Worm (Caenorhabditis elegans) whole organism, dauer: Measurements from ENCODE around the gene set-19.

Source experiments
- unc-62 ChIP-seq: sonication (generic microtip); optimal IDR thresholded peaks from 2 replicates; lab custom pipeline; 2017; ENCODE audit warnings: missing biosample characterization, missing genetic modification reagents, missing genetic modification characterization

set-19 gene

DNA sequence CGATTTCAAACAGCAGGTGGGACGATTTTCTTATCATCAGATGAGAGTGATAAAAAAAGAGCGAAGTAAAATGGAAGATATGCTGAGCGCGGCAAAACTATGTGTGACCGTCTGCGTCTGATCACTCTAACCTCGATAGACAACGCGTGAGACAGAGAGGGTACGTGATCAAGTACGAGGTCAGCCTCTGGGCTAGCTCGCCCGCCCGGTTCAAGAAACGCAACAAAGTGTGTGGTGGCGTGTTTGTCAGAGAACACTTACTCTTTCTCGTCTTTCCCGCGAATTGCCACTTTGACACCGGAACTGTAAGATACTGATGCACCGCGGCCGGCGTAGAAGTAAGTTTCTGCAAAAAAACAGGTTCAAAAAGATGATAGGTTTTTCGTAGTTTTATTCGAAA is 16.2 kb upstream of the set-19 start:
- TF ChIP-seq unc-62 (GFP tag; lab: Kevin White, UChicago) = no peak

- no peak for TF ChIP-seq unc-62 (GFP tag; lab: Kevin White, UChicago)
Measured at ce11 chrX:5695416-5695815, 15.4 kb upstream of the set-19 start.

DNA sequence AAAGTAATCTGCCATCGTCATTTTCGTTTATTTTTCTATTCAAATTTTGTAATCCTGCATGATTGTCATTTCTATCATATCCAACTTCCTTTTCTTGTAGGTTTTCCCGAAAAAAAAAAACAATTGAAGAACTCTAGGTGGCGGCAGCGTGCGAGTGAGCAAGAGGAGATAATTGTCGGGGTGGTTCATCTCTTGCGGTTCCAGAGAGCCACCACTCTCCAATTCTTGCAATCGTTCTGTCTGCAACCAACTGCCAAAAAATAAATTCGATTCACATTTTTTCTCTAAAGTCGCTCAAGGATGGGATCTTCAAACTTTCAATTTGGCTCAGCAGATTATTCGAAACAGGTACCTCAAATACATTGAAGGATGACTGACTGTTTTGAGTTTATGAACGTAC is 12.1 kb upstream of the set-19 start, which contains the start of gene W01C8.1:
TSS of gene W01C8.1 (plus strand) at position 301 of the 400 bp plus-strand sequence.
- TF ChIP-seq unc-62 (GFP tag; lab: Kevin White, UChicago) = no peak

ce11 chrX:5689077-5689476 is 9.1 kb upstream of the set-19 start:
- TF ChIP-seq unc-62 (GFP tag; lab: Kevin White, UChicago) = no peak

DNA sequence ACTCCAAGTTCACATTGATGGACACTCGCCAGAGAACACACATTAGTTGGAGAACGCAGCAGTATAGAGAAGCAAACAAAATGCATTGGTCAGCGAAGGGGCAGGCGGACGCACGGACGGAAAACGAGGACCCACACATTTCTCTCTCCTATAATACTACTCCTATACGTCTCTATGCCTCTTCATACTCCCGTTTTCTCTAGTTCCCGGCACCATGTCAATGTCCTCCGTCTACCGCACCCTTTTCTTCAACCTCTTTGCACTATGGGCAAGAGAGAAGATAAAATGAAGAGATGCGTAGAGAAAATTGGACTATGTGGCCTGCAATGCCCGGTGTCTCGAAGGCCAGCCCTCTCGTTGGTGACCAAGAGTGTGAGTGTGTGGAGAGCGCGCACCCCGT is 6.0 kb upstream of the set-19 start, which contains the start of gene set-20:
TSS of gene set-20 (minus strand) at position 94 of the 400 bp plus-strand sequence.
- no peak for TF ChIP-seq unc-62 (GFP tag; lab: Kevin White, UChicago)

DNA sequence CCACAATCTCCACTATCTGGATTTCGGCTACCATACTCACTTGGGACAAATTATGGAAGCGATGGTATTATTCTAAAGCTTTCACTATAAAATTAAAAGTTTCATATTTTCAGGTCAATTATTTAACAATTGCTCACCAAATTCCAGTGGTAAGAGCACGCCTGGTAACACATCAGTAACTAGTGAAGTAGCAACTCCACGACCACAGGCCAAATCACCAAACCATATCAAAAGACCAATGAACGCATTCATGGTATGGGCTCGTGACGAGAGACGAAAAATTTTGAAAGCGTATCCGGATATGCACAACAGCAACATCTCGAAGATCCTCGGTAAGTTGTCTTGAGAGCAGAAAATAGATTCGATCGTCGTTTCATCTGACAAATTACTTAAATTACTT is 7.4 kb downstream of the set-19 start:
- no peak for TF ChIP-seq unc-62 (GFP tag; lab: Kevin White, UChicago)

DNA sequence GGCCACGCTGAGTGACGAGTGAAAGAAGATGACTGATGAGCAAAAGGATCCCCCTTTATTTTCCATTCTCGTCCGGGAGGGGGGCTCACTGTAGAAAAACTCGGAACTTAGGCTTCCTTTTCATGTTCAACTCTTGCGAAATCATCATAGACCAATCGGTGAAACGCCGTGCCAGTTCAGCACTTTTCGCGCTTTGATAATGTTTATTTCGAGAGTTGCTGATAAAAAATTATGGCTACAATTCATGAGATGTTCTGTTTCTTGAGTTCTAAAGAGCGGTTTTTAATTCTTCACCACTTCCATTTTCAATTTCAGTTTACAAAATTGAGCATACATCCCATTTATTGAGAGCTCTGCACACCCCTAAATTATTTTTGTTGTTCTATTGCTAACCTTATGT is 9.2 kb downstream of the set-19 start:
- no peak for TF ChIP-seq unc-62 (GFP tag; lab: Kevin White, UChicago)

ce11 chrX:5669733-5670132 is 10.3 kb downstream of the set-19 start:
- TF ChIP-seq unc-62 (GFP tag; lab: Kevin White, UChicago) = no peak

DNA sequence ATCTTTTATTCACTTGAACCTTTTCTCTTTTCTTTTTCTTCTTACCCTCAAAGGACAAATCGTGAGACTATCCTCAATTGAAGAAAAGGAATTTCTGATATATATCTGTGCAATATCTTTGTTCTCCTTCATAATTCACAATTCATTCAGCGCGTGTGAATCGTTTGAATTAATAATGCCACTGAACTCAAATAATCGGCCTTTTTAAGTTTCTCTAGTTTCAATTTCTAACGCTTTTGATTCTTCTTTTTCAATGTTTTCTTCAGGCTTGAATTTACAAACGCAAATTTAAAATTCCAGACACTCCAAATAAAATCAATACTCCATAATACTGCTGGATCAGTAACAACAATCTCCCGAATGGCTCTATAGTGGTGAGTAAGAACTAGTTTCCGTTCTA is 16.5 kb downstream of the set-19 start, which contains the start of gene egl-13:
TSS of gene egl-13 (plus strand) at position 301 of the 400 bp plus-strand sequence.
- no peak for TF ChIP-seq unc-62 (GFP tag; lab: Kevin White, UChicago)

- TF ChIP-seq unc-62 (GFP tag; lab: Kevin White, UChicago) = no peak
Measured at ce11 chrX:5661179-5661578, 18.8 kb downstream of the set-19 start.

DNA sequence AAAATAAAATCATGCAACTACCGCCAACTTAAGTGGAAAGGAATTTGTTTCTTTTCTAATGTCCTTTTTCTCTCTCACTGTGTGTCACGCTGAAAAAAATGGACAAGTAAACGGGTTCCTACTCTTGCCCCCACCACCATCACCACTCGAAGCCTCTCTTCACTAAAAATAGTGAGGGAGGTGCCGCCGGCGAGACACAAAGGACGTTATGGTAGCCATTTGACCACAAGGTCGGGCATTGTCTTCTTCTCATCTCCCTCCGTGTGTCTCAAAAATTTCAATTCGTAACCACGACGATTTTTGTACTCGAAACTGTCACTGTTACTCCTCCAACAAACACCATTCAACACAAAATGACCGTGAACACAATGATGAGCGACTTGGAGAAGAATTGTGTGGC is 20.4 kb downstream of the set-19 start, which contains the start of gene T22B7.22:
TSS of gene T22B7.22 (plus strand) at position 354 of the 400 bp plus-strand sequence.
- TF ChIP-seq unc-62 (GFP tag; lab: Kevin White, UChicago) = no peak

ce11 chrX:5655601-5656000 is 24.4 kb downstream of the set-19 start:
- TF ChIP-seq unc-62 (GFP tag; lab: Kevin White, UChicago) = no peak

- TF ChIP-seq unc-62 (GFP tag; lab: Kevin White, UChicago) = no peak
Measured at ce11 chrX:5653813-5654212, 26.2 kb downstream of the set-19 start, which contains the start of gene T22B7.7. Gene T22B7.7 (minus strand): TSS chrX:5654074.

ce11 chrX:5647884-5648283 is 32.1 kb downstream of the set-19 start, which contains the start of gene srv-7:
Gene srv-7 (minus strand): TSS chrX:5647984.
- no peak for TF ChIP-seq unc-62 (GFP tag; lab: Kevin White, UChicago)

DNA sequence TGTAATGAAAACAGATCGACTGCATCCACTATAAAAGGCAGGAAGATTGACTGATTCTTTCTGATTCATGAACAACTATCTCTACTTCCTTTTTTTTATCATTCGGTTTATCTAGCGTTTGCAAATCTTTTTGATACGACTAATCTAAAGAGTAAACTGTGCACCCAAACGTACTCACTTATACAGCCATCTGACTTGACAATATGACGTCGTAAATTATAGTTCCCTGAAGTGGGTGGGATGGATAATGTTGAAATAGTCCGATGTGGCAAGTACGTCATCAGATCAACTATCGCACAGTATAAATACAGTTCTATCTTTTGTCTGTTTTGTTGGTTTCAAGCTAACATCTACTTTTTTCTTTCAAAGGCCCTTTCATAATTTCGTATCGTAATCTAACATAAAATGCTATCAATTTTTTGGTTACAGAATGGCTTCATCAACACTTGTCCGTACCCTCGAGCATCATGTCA is 33.0 kb downstream of the set-19 start, which contains the start of gene T22B7.3:
TSS of gene T22B7.3 (plus strand) at position 423 of the 473 bp plus-strand sequence.
- no peak for TF ChIP-seq unc-62 (GFP tag; lab: Kevin White, UChicago)

ce11 chrX:5645606-5646005 is 34.4 kb downstream of the set-19 start:
- no peak for TF ChIP-seq unc-62 (GFP tag; lab: Kevin White, UChicago)

ce11 chrX:5644112-5644511 is 35.9 kb downstream of the set-19 start:
- no peak for TF ChIP-seq unc-62 (GFP tag; lab: Kevin White, UChicago)
